Fruit fly (Drosophila melanogaster) S2 (cell line): ENCODE data around the gene CG42816.

Experiments used
- CG8478 ChIP-seq: fragments of >200 bp; optimal IDR thresholded peaks from 2 replicates; lab custom pipeline; 2018
- CTCF ChIP-seq, 2 experiments: fragments of >200 bp; optimal IDR thresholded peaks; 2 replicates each; lab custom pipeline; 2018

dm6 chr3L:17791495-17791894 is 5.9 kb downstream of the CG42816 start:
- TF ChIP-seq CG8478 (lab: Kevin White, UChicago) = no peak
- no peak for TF ChIP-seq CTCF (optimal IDR thresholded peaks at IDR 0.05; lab: Kevin White, UChicago)
